Fruit fly (Drosophila melanogaster) whole organism, prepupa: ENCODE measurements around the gene ng2.
A peak's percentile ranks its signal among the peaks of the same experiment; 100 is the strongest.

ENCODE experiments used
- Blimp-1 ChIP-seq: fragments of 200-800 bp; sonication (Bioruptor generic); optimal IDR thresholded peaks from 3 replicates; lab custom pipeline; 2017; ENCODE audit warnings: missing biosample characterization, missing genetic modification characterization, mild to moderate bottlenecking, moderate library complexity, missing genetic modification reagents
- CG10631 ChIP-seq: fragments of 200-800 bp; sonication (Bioruptor generic); optimal IDR thresholded peaks from 2 replicates; lab custom pipeline; 2016; ENCODE audit warnings: missing biosample characterization, missing genetic modification characterization
- CG11294 ChIP-seq: fragments of 200-800 bp; sonication (Bioruptor generic); IDR thresholded peaks from 2 replicates; pipeline ENCODE4 v1.3.6; 2022; ENCODE audit warnings: missing biosample characterization, missing genetic modification characterization
- CG1621 ChIP-seq: fragments of 200-800 bp; sonication (Bioruptor generic); optimal IDR thresholded peaks from 3 replicates; lab custom pipeline; 2018; ENCODE audit warnings: missing biosample characterization, mild to moderate bottlenecking, missing genetic modification characterization
- CG16779 ChIP-seq: fragments of 200-800 bp; sonication (Bioruptor generic); optimal IDR thresholded peaks from 3 replicates; lab custom pipeline; 2017; ENCODE audit warnings: missing biosample characterization, mild to moderate bottlenecking, missing genetic modification characterization
- CG31627 ChIP-seq: fragments of 200-800 bp; sonication (Bioruptor generic); optimal IDR thresholded peaks from 3 replicates; lab custom pipeline; 2016; ENCODE audit warnings: missing biosample characterization, missing genetic modification characterization
- CG32006 ChIP-seq: fragments of 200-800 bp; sonication (Bioruptor generic); optimal IDR thresholded peaks from 3 replicates; lab custom pipeline; 2017; ENCODE audit warnings: missing biosample characterization, mild to moderate bottlenecking, missing genetic modification characterization
- CG3919 ChIP-seq: fragments of 200-800 bp; sonication (Bioruptor generic); optimal IDR thresholded peaks from 3 replicates; lab custom pipeline; 2016; ENCODE audit warnings: missing biosample characterization, missing genetic modification characterization
- CG6163 ChIP-seq: fragments of 200-800 bp; sonication (Bioruptor generic); IDR thresholded peaks from 3 replicates; pipeline ENCODE4 v1.3.6; 2022; ENCODE audit warnings: missing biosample characterization, missing genetic modification characterization
- CG6792 ChIP-seq: fragments of 200-800 bp; sonication (Bioruptor generic); optimal IDR thresholded peaks from 3 replicates; lab custom pipeline; 2016; ENCODE audit warnings: missing biosample characterization, missing genetic modification characterization
- CG6808 ChIP-seq: fragments of 200-800 bp; sonication (Bioruptor generic); optimal IDR thresholded peaks from 3 replicates; lab custom pipeline; 2017; ENCODE audit warnings: missing biosample characterization, missing genetic modification characterization, mild to moderate bottlenecking, moderate library complexity, missing genetic modification reagents
- CG6854 ChIP-seq: fragments of 200-800 bp; sonication (Bioruptor generic); optimal IDR thresholded peaks from 2 replicates; lab custom pipeline; 2017; ENCODE audit warnings: missing biosample characterization, mild to moderate bottlenecking, missing genetic modification characterization
- CG8119 ChIP-seq: fragments of 200-800 bp; sonication (Bioruptor generic); IDR thresholded peaks from 3 replicates; pipeline ENCODE4 v1.3.6; 2022; ENCODE audit warnings: missing biosample characterization, missing genetic modification characterization
- CG9139 ChIP-seq: fragments of 200-800 bp; sonication (Bioruptor generic); optimal IDR thresholded peaks from 3 replicates; lab custom pipeline; 2017; ENCODE audit warnings: missing biosample characterization, mild to moderate bottlenecking, missing genetic modification characterization
- Eip93F ChIP-seq: fragments of 200-800 bp; sonication (Bioruptor generic); optimal IDR thresholded peaks from 2 replicates; lab custom pipeline; 2016; ENCODE audit warnings: missing biosample characterization, mild to moderate bottlenecking, missing genetic modification characterization
- Gug ChIP-seq: fragments of 200-800 bp; sonication (Bioruptor generic); IDR thresholded peaks from 2 replicates; pipeline ENCODE4 v1.3.6; 2022; ENCODE audit warnings: missing biosample characterization, missing genetic modification characterization
- Hr39 ChIP-seq: fragments of 200-800 bp; sonication (Bioruptor generic); optimal IDR thresholded peaks from 2 replicates; lab custom pipeline; 2016; ENCODE audit warnings: missing biosample characterization, missing genetic modification characterization
- OdsH ChIP-seq: fragments of 200-800 bp; sonication (Bioruptor generic); optimal IDR thresholded peaks from 3 replicates; lab custom pipeline; 2016; ENCODE audit warnings: missing biosample characterization, missing genetic modification characterization
- Smox ChIP-seq: fragments of 200-800 bp; sonication (Bioruptor generic); optimal IDR thresholded peaks from 3 replicates; lab custom pipeline; 2016; ENCODE audit warnings: missing biosample characterization, missing genetic modification characterization
- Sox102F ChIP-seq: fragments of 200-800 bp; sonication (Bioruptor generic); optimal IDR thresholded peaks from 2 replicates; lab custom pipeline; 2016; ENCODE audit warnings: missing biosample characterization, mild to moderate bottlenecking, missing genetic modification characterization
- Sox15 ChIP-seq: fragments of 200-800 bp; sonication (Bioruptor generic); optimal IDR thresholded peaks from 3 replicates; lab custom pipeline; 2016; ENCODE audit warnings: missing biosample characterization, missing genetic modification characterization
- acj6 ChIP-seq: fragments of 200-800 bp; sonication (Bioruptor generic); optimal IDR thresholded peaks from 3 replicates; lab custom pipeline; 2016; ENCODE audit warnings: missing biosample characterization, missing genetic modification characterization
- dac ChIP-seq: fragments of 200-800 bp; sonication (Bioruptor generic); optimal IDR thresholded peaks from 2 replicates; lab custom pipeline; 2017; ENCODE audit warnings: missing biosample characterization, mild to moderate bottlenecking, missing genetic modification characterization
- eg ChIP-seq: fragments of 200-800 bp; sonication (Bioruptor generic); IDR thresholded peaks from 3 replicates; pipeline ENCODE4 v1.3.6; 2022; ENCODE audit warnings: missing biosample characterization, missing genetic modification characterization
- fd59A ChIP-seq: fragments of 200-800 bp; sonication (Bioruptor generic); optimal IDR thresholded peaks from 2 replicates; lab custom pipeline; 2017; ENCODE audit warnings: missing biosample characterization, mild to moderate bottlenecking, missing genetic modification characterization, missing genetic modification reagents
- fkh ChIP-seq: fragments of 200-800 bp; sonication (Bioruptor generic); optimal IDR thresholded peaks from 3 replicates; lab custom pipeline; 2017; ENCODE audit warnings: missing biosample characterization, mild to moderate bottlenecking, missing genetic modification characterization, moderate library complexity
- net ChIP-seq: fragments of 200-800 bp; sonication (Bioruptor generic); optimal IDR thresholded peaks from 3 replicates; lab custom pipeline; 2016; ENCODE audit warnings: missing biosample characterization, missing genetic modification characterization
- pdm3 ChIP-seq: fragments of 200-800 bp; sonication (Bioruptor generic); optimal IDR thresholded peaks from 3 replicates; lab custom pipeline; 2016; ENCODE audit warnings: missing biosample characterization, missing genetic modification characterization
- spab ChIP-seq: fragments of 200-800 bp; sonication (Bioruptor generic); optimal IDR thresholded peaks from 2 replicates; lab custom pipeline; 2017; ENCODE audit warnings: missing biosample characterization, mild to moderate bottlenecking, missing genetic modification characterization, missing genetic modification reagents
- ss ChIP-seq, 2 experiments: fragments of 200-800 bp; sonication (Bioruptor generic); optimal IDR thresholded peaks; 2 replicates in 1 of 2; 3 replicates in 1 of 2; lab custom pipeline; 2017 to 2018; ENCODE audit warnings: mild to moderate bottlenecking in 2 of 2, missing biosample characterization in 2 of 2, missing genetic modification characterization in 2 of 2, moderate library complexity in 1 of 2
- vri ChIP-seq: fragments of 200-800 bp; sonication (Bioruptor generic); optimal IDR thresholded peaks from 3 replicates; lab custom pipeline; 2016; ENCODE audit warnings: missing biosample characterization, mild to moderate bottlenecking, missing genetic modification characterization

ng2 gene

dm6 chrX:3288909-3289706 is 48.7 kb upstream of the ng2 start (continued):
- peak; percentile 38 for TF ChIP-seq Smox (GFP tag; lab: Kevin White, UChicago)
- TF ChIP-seq net (GFP tag; lab: Kevin White, UChicago), result peak; percentile 35
- TF ChIP-seq spab (GFP tag; lab: Kevin White, UChicago), result no peak
- peak; percentile 66 for TF ChIP-seq Sox102F (GFP tag; lab: Kevin White, UChicago)
- peak; percentile 67 for TF ChIP-seq eg (GFP tag; lab: Robert Waterston, UW)
- TF ChIP-seq Blimp-1 (GFP tag; lab: Kevin White, UChicago), result no peak
- TF ChIP-seq CG16779 (tag; lab: Kevin White, UChicago), result peak; percentile 19
- TF ChIP-seq ss (GFP tag; optimal IDR thresholded peaks at IDR 0.05; lab: Kevin White, UChicago), result peak; percentile 21 to 27
- TF ChIP-seq acj6 (GFP tag; lab: Kevin White, UChicago), result peak; percentile 46
- TF ChIP-seq Hr39, result peak; percentile 49
- TF ChIP-seq CG10631 (GFP tag; lab: Kevin White, UChicago), result peak; percentile 46
- TF ChIP-seq fd59A (GFP tag; lab: Kevin White, UChicago), result peak; percentile 21

dm6 chrX:3288247-3288838 is 48.0 kb upstream of the ng2 start:
- TF ChIP-seq dac (GFP tag; lab: Kevin White, UChicago), result no peak

dm6 chrX:3281958-3282357 is 41.6 kb upstream of the ng2 start:
- TF ChIP-seq CG11294 (GFP tag; lab: Robert Waterston, UW) (no peak), CG9139 (no peak), Sox15 (GFP tag; lab: Kevin White, UChicago) (no peak), pdm3 (GFP tag; lab: Kevin White, UChicago) (no peak), Hr39 (no peak), spab (GFP tag; lab: Kevin White, UChicago) (no peak), CG6163 (GFP tag; lab: Robert Waterston, UW) (no peak), fkh (GFP tag; lab: Kevin White, UChicago) (peak; percentile 61)

dm6 chrX:3273557-3273956 is 33.2 kb upstream of the ng2 start:
- no peak for TF ChIP-seq CG6808 (GFP tag; lab: Kevin White, UChicago)
- peak; percentile 13 for TF ChIP-seq CG32006
- TF ChIP-seq CG3919 (GFP tag; lab: Kevin White, UChicago), result no peak
- TF ChIP-seq CG8119 (GFP tag; lab: Robert Waterston, UW), result no peak
- no peak for TF ChIP-seq Eip93F (GFP tag; lab: Kevin White, UChicago)
- no peak for TF ChIP-seq CG1621
- TF ChIP-seq CG31627 (GFP tag; lab: Kevin White, UChicago), result peak; percentile 1

dm6 chrX:3265828-3266227 is 25.5 kb upstream of the ng2 start:
- TF ChIP-seq pdm3 (GFP tag; lab: Kevin White, UChicago) (no peak), CG11294 (GFP tag; lab: Robert Waterston, UW) (no peak), vri (peak; percentile 58), CG6792 (no peak), OdsH (GFP tag; lab: Kevin White, UChicago) (no peak), CG6163 (GFP tag; lab: Robert Waterston, UW) (0 out of 3 replicates have a peak, but pooled peaks have one; percentile 20), spab (GFP tag; lab: Kevin White, UChicago) (no peak)

dm6 chrX:3260536-3260935 is 20.2 kb upstream of the ng2 start:
- TF ChIP-seq Sox15 (GFP tag; lab: Kevin White, UChicago) (no peak), vri (peak; percentile 75), CG6854 (GFP tag; lab: Kevin White, UChicago) (no peak), Gug (no peak), Eip93F (GFP tag; lab: Kevin White, UChicago) (no peak)
